Fruit fly (Drosophila melanogaster): Measurements from ENCODE around the gene CG14332.

The CG14332 gene

DNA sequence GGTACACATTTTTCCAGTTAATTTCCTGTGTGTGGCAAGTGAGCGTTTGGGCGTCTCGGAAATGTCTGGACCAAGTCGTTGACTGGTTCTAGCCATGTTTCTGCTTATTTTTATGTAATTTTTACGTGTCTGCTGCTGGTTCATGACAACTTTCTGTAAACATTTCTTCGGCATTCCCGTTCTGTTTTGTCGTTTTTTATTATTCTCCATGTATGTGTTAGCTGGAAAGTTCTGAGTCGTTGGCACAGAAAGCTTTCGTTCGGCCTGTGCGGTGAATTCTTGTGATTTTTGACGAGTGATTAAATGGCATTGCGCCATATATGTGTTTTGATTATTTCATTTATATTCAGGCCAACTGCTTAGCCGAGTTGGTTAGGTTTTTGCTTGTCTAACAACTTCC lies 4.3 kb upstream of the CG14332 start:
- TF ChIP-seq ey (GFP tag; optimal IDR thresholded peaks at IDR 0.05) (no peak), N (GFP tag; optimal IDR thresholded peaks at IDR 0.05) (no peak), lola (GFP tag; optimal IDR thresholded peaks at IDR 0.05) (no peak), pan (optimal IDR thresholded peaks at IDR 0.05) (no peak), OdsH (GFP tag; optimal IDR thresholded peaks at IDR 0.05) (no peak), Jra (GFP tag; optimal IDR thresholded peaks at IDR 0.05) (no peak), GATAd (GFP tag; optimal IDR thresholded peaks at IDR 0.05) (no peak), Abd-B (GFP tag; optimal IDR thresholded peaks at IDR 0.05) (no peak)

DNA sequence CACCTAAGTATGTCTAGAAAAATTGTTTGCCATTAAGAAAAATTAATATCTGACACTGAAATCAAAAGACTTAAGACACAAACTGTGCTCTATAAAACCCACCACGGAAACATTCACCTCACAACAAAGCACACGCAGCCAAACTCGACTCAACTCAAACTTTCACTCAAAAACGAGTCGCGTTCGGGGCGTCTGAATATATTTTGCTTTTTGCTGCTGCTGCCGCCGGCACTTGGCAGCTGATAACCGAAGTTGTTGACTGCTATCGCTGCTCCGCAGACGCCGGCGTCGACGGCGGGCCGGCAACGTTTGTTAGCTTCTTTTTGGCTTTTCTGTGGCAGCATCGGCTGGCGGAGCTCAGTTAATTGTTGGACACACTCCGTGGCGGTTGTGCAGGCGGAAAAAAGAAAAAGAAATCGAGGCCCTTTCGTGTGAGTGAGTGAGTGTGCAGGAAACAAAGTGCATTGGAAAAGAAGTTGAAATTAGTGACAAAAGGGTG lies 3.5 kb upstream of the CG14332 start, which contains the start of gene cysu:
TSS of gene cysu (plus strand) at position 352 of the 499 bp plus-strand sequence.
- TF ChIP-seq woc (GFP tag; optimal IDR thresholded peaks at IDR 0.05): no peak
- no peak for TF ChIP-seq Abd-B (GFP tag; optimal IDR thresholded peaks at IDR 0.05)

DNA sequence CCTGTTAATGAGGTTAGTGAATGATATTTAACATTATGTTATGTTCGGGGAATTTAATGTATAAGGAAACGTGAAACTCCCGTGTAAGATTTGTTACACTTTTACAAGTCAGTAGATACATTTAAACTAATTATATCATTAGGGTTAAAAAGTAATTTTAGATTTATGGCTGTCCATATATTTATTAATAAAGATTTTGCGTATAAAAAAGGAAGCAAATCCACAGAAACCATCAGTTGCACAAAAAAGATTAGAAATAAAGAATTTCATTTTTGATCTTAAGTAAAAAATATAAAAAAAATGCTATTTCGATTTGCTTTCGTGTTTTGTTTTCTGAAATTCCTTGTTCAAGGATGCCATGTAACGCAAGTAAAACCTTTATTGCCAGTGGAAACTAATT lies 1.7 kb downstream of the CG14332 start, which contains the start of gene CG42835:
TSS of gene CG42835 (plus strand) at position 301 of the 400 bp plus-strand sequence.
- no peak for TF ChIP-seq br (GFP tag; optimal IDR thresholded peaks at IDR 0.05)
- no peak for TF ChIP-seq Dfd (GFP tag; optimal IDR thresholded peaks at IDR 0.05)
- TF ChIP-seq foxo (GFP tag; optimal IDR thresholded peaks at IDR 0.05): no peak
- TF ChIP-seq HLH106 (tag; optimal IDR thresholded peaks at IDR 0.05): no peak
- TF ChIP-seq lola (GFP tag; optimal IDR thresholded peaks at IDR 0.05): no peak
- no peak for TF ChIP-seq jim (GFP tag; optimal IDR thresholded peaks at IDR 0.05)
- no peak for TF ChIP-seq Mio (GFP tag; optimal IDR thresholded peaks at IDR 0.05)
- TF ChIP-seq Hr78 (GFP tag; optimal IDR thresholded peaks at IDR 0.05): no peak
- no peak for TF ChIP-seq psq (GFP tag; optimal IDR thresholded peaks at IDR 0.05)
- no peak for TF ChIP-seq sage (GFP tag; optimal IDR thresholded peaks at IDR 0.05)
- TF ChIP-seq Sp1 (GFP tag; optimal IDR thresholded peaks at IDR 0.05): no peak
- no peak for TF ChIP-seq Jra (GFP tag; optimal IDR thresholded peaks at IDR 0.05)

- TF ChIP-seq CrebA (GFP tag; optimal IDR thresholded peaks at IDR 0.05; ENCODE audit: borderline replicate concordance): no peak
- TF ChIP-seq HLH106 (tag; optimal IDR thresholded peaks at IDR 0.05): no peak
Observed at dm6 chr3R:17418459-17418858, 3.5 kb downstream of the CG14332 start, which contains the start of gene CG42834. Gene CG42834, plus strand, starts transcription at chr3R:17418759.

DNA sequence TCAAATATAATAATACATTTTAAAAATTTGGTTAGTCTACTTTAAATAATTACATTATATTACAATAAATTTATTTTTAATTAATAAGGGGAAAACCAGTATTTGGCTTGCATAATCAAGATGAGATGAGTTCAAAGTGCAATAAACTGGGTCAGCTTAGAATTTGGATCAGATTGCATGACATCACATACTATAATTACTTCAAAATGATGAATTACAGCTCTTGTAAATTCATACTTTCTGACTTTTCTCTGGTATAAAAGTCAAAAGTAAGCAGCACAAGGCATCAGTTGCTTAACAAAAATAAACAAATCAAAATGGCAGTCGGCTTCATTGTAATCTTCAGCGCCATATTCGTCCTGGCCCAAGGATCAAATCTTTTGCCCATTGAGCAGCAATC lies 4.8 kb downstream of the CG14332 start, which contains the start of gene CG33333:
TSS of gene CG33333 (plus strand) at position 301 of the 400 bp plus-strand sequence.
- no peak for TF ChIP-seq dsf (GFP tag; optimal IDR thresholded peaks at IDR 0.05; ENCODE audit: borderline replicate concordance)
- no peak for TF ChIP-seq psq (GFP tag; optimal IDR thresholded peaks at IDR 0.05)
- no peak for TF ChIP-seq tai (GFP tag; optimal IDR thresholded peaks at IDR 0.05)
- TF ChIP-seq N (GFP tag; optimal IDR thresholded peaks at IDR 0.05): no peak
- no peak for TF ChIP-seq Hr83 (GFP tag; optimal IDR thresholded peaks at IDR 0.05; ENCODE audit: poor library complexity, severe bottlenecking)
- no peak for TF ChIP-seq Dif (GFP tag; optimal IDR thresholded peaks at IDR 0.05; ENCODE audit: partially characterized antibody)
- TF ChIP-seq Hnf4 (GFP tag; optimal IDR thresholded peaks at IDR 0.05): no peak
- no peak for TF ChIP-seq Myc (optimal IDR thresholded peaks at IDR 0.05)

- TF ChIP-seq Mio (GFP tag; optimal IDR thresholded peaks at IDR 0.05) (no peak), lola (GFP tag; optimal IDR thresholded peaks at IDR 0.05) (no peak), h (GFP tag; optimal IDR thresholded peaks at IDR 0.05) (no peak), Hnf4 (GFP tag; optimal IDR thresholded peaks at IDR 0.05) (no peak), foxo (GFP tag; optimal IDR thresholded peaks at IDR 0.05) (no peak), Abd-B (GFP tag; optimal IDR thresholded peaks at IDR 0.05) (no peak), Dif (GFP tag; optimal IDR thresholded peaks at IDR 0.05; ENCODE audit: partially characterized antibody) (no peak), GATAd (GFP tag; optimal IDR thresholded peaks at IDR 0.05) (no peak), ey (GFP tag; optimal IDR thresholded peaks at IDR 0.05) (no peak), rgr (GFP tag; optimal IDR thresholded peaks at IDR 0.05) (no peak), Hr78 (GFP tag; optimal IDR thresholded peaks at IDR 0.05) (no peak), Hr83 (GFP tag; optimal IDR thresholded peaks at IDR 0.05; ENCODE audit: poor library complexity, severe bottlenecking) (no peak), woc (GFP tag; optimal IDR thresholded peaks at IDR 0.05) (no peak), dl (GFP tag; optimal IDR thresholded peaks at IDR 0.05; ENCODE audit: insufficient read depth in 1 of 2, partially characterized antibody in 2 of 2) (no peak), dmrt93B (GFP tag; optimal IDR thresholded peaks at IDR 0.05) (no peak), usp (GFP tag; optimal IDR thresholded peaks at IDR 0.05) (no peak)
Observed at dm6 chr3R:17415439-17415838, 6.6 kb downstream of the CG14332 start, which contains the start of gene CG5866. Gene CG5866, plus strand, starts transcription at chr3R:17415739.

Measured in whole organism, wandering third instar larva.